Fruit fly (Drosophila melanogaster): ENCODE results near the gene CG15337.
A peak's percentile ranks its signal among the peaks of the same experiment; 100 is the strongest.

DNA sequence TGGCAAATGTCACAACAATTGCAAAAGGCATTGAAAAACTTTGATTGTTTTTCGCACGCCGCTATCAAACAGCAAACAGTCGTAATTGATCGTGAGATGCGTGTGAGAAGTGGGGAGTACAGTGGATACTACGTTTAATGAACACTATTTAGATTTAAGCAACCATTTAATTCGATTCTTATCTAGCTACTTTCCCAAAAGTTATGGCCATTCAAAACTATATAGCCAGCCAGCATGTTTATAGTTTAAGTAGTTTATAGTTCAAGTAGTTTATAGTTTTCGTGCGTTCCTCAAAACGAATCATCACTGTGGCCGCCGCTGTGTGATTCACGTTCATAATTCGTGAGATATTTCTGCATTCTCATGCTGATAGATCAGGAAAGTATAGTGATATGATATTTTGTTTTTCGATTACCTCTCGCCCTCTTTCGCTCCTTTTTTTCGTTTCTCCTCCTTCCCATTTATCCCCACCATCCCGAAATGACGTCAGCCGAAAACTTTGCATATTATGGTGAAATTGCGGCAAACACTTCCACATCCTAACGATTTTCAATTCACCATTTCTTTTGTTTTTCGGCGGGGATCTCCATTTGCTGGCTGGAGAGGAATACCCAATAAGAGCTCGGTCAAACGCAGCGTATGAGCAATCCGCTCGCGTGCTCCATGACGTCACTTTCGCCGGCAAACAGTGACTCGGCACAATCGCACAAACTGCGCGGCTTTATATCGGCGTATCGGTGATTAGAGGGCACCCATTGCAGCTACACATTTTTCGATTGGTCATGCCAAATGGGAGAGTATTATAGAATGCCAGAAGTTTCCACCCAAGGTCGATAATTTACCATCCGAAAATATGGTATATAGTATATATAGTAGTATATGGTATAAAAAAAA, 46.2 kb upstream of the CG15337 start:
- no peak for TF ChIP-seq Snoo (tag; optimal IDR thresholded peaks at IDR 0.05)
- no peak for TF ChIP-seq CG12605 (GFP tag; IDR thresholded peaks at IDR 0.05)
- TF ChIP-seq CG14655 (GFP tag; optimal IDR thresholded peaks at IDR 0.05): no peak
- no peak for TF ChIP-seq CG8301 (tag; optimal IDR thresholded peaks at IDR 0.05)
- TF ChIP-seq CG34367 (tag; optimal IDR thresholded peaks at IDR 0.05): no peak
- no peak for TF ChIP-seq CG10348 (GFP tag; IDR thresholded peaks at IDR 0.05)
- TF ChIP-seq fd96Ca (GFP tag; IDR thresholded peaks at IDR 0.05): 0 out of 3 replicates have a peak, but pooled peaks have one; percentile 10
- TF ChIP-seq CG9948 (tag; optimal IDR thresholded peaks at IDR 0.05): peak; percentile 5
- TF ChIP-seq CG13204 (GFP tag; optimal IDR thresholded peaks at IDR 0.05): no peak

Measured in whole organism, pupa.